Fruit fly (Drosophila melanogaster) whole organism, embryonic: Measurements from ENCODE around the gene TotM.
A peak's percentile ranks its signal among the peaks of the same experiment; 100 is the strongest.

Experiments used
- CG10209 ChIP-seq: fragments of 200-800 bp; sonication (Bioruptor generic); optimal IDR thresholded peaks from 3 replicates; lab custom pipeline; 2017; ENCODE audit warnings: missing biosample characterization, mild to moderate bottlenecking, missing genetic modification characterization, missing genetic modification reagents
- CG10321 ChIP-seq: fragments of 200-800 bp; sonication (Bioruptor generic); IDR thresholded peaks from 2 replicates; pipeline ENCODE4 v1.3.6; 2022; ENCODE audit warnings: missing biosample characterization, missing genetic modification characterization
- CG10543 ChIP-seq: fragments of 200-800 bp; sonication (Bioruptor generic); optimal IDR thresholded peaks from 3 replicates; lab custom pipeline; 2017; ENCODE audit warnings: missing biosample characterization, mild to moderate bottlenecking, missing genetic modification characterization, moderate library complexity
- CG10565 ChIP-seq: fragments of 200-800 bp; sonication (Bioruptor generic); optimal IDR thresholded peaks from 3 replicates; lab custom pipeline; 2016; ENCODE audit warnings: missing biosample characterization, mild to moderate bottlenecking, missing genetic modification characterization
- CG11456 ChIP-seq: fragments of 200-800 bp; sonication (Bioruptor generic); IDR thresholded peaks from 3 replicates; pipeline ENCODE4 v1.3.6; 2022; ENCODE audit warnings: missing biosample characterization, missing genetic modification characterization
- CG14014 ChIP-seq: fragments of 200-800 bp; sonication (Bioruptor generic); IDR thresholded peaks from 2 replicates; pipeline ENCODE4 v1.3.6; 2022; ENCODE audit warnings: missing biosample characterization, missing genetic modification characterization
- CG14667 ChIP-seq: fragments of 200-800 bp; sonication (Bioruptor generic); IDR thresholded peaks from 2 replicates; pipeline ENCODE4 v1.3.6; 2022; ENCODE audit warnings: missing biosample characterization, missing genetic modification characterization
- CG14710 ChIP-seq: fragments of 200-800 bp; sonication (Bioruptor generic); optimal IDR thresholded peaks from 3 replicates; lab custom pipeline; 2019; ENCODE audit warnings: missing biosample characterization, mild to moderate bottlenecking, missing genetic modification characterization, moderate library complexity
- CG18476 ChIP-seq: fragments of 200-800 bp; sonication (Bioruptor generic); optimal IDR thresholded peaks from 2 replicates; lab custom pipeline; 2016; ENCODE audit warnings: missing biosample characterization, mild to moderate bottlenecking, missing genetic modification characterization
- CG18764 ChIP-seq: fragments of 200-800 bp; sonication (Bioruptor generic); optimal IDR thresholded peaks from 3 replicates; lab custom pipeline; 2016; ENCODE audit warnings: missing biosample characterization, missing genetic modification characterization
- CG2129 ChIP-seq: fragments of 200-800 bp; sonication (Bioruptor generic); IDR thresholded peaks from 2 replicates; pipeline ENCODE4 v1.3.6; 2022; ENCODE audit warnings: missing biosample characterization, missing genetic modification characterization; ENCODE audit not compliant: partially characterized antibody
- CG31224 ChIP-seq: fragments of 200-800 bp; sonication (Bioruptor generic); IDR thresholded peaks from 2 replicates; pipeline ENCODE4 v1.3.6; 2022; ENCODE audit warnings: missing biosample characterization, missing genetic modification characterization
- CG4617 ChIP-seq: fragments of 200-800 bp; sonication (Bioruptor generic); optimal IDR thresholded peaks from 3 replicates; lab custom pipeline; 2016; ENCODE audit warnings: missing biosample characterization, missing genetic modification characterization, borderline replicate concordance
- CG6175 ChIP-seq: fragments of 200-800 bp; sonication (Bioruptor generic); IDR thresholded peaks from 3 replicates; pipeline ENCODE4 v1.3.6; 2022; ENCODE audit warnings: missing biosample characterization, missing genetic modification characterization
- CG6765 ChIP-seq: fragments of 200-800 bp; sonication (Bioruptor generic); optimal IDR thresholded peaks from 3 replicates; lab custom pipeline; 2017; ENCODE audit warnings: missing biosample characterization, mild to moderate bottlenecking, missing genetic modification characterization
- CG7357 ChIP-seq: fragments of 200-800 bp; sonication (Bioruptor generic); IDR thresholded peaks from 3 replicates; pipeline ENCODE4 v1.3.6; 2022; ENCODE audit warnings: missing biosample characterization, missing genetic modification characterization
- CG8388 ChIP-seq: fragments of 200-800 bp; sonication (Bioruptor generic); optimal IDR thresholded peaks from 2 replicates; lab custom pipeline; 2019; ENCODE audit warnings: missing biosample characterization, mild to moderate bottlenecking, missing genetic modification characterization, moderate library complexity
- CG9215 ChIP-seq: fragments of 200-800 bp; sonication (Bioruptor generic); IDR thresholded peaks from 2 replicates; pipeline ENCODE4 v1.3.6; 2022; ENCODE audit warnings: missing biosample characterization, missing genetic modification characterization
- CG9437 ChIP-seq: fragments of 200-800 bp; sonication (Bioruptor generic); optimal IDR thresholded peaks from 2 replicates; lab custom pipeline; 2018; ENCODE audit warnings: missing biosample characterization, mild to moderate bottlenecking, missing genetic modification characterization
- CTCF ChIP-seq: fragments of 200-800 bp; sonication (Bioruptor generic); optimal IDR thresholded peaks from 2 replicates; lab custom pipeline; 2017; ENCODE audit warnings: missing biosample characterization, mild to moderate bottlenecking, missing genetic modification characterization, moderate library complexity
- Doc3 ChIP-seq: fragments of 200-800 bp; sonication (Bioruptor generic); IDR thresholded peaks from 3 replicates; pipeline ENCODE4 v1.3.6; 2022; ENCODE audit warnings: missing biosample characterization, missing genetic modification characterization; ENCODE audit not compliant: partially characterized antibody
- Eip74EF ChIP-seq, 2 experiments: fragments of 200-800 bp in 1 of 2; fragments of >200 bp in 1 of 2; sonication (Bioruptor generic) in 1 of 2; optimal IDR thresholded peaks; 2 replicates each; lab custom pipeline; 2017 to 2019; ENCODE audit warnings: missing biosample characterization in 2 of 2, missing genetic modification characterization in 2 of 2, mild to moderate bottlenecking in 1 of 2, moderate library complexity in 1 of 2
- GATAe ChIP-seq: fragments of 200-800 bp; sonication (Bioruptor generic); conservative IDR thresholded peaks from 2 replicates; pipeline ENCODE4 v1.3.6; 2022; ENCODE audit warnings: missing biosample characterization, missing genetic modification characterization
- HLH3B ChIP-seq: fragments of 200-800 bp; sonication (Bioruptor generic); IDR thresholded peaks from 2 replicates; pipeline ENCODE4 v1.3.6; 2022; ENCODE audit warnings: missing biosample characterization, missing genetic modification characterization
- Ssrp ChIP-seq: fragments of 200-800 bp; sonication (Bioruptor generic); optimal IDR thresholded peaks from 2 replicates; lab custom pipeline; 2018; ENCODE audit warnings: missing biosample characterization, mild to moderate bottlenecking, missing genetic modification characterization, moderate library complexity
- TFAM ChIP-seq: fragments of 200-800 bp; sonication (Bioruptor generic); optimal IDR thresholded peaks from 2 replicates; lab custom pipeline; 2017; ENCODE audit warnings: missing biosample characterization, missing genetic modification characterization, inconsistent platforms
- ab ChIP-seq: fragments of 200-800 bp; sonication (Bioruptor generic); optimal IDR thresholded peaks from 2 replicates; lab custom pipeline; 2016; ENCODE audit warnings: missing biosample characterization, missing genetic modification characterization
- ac ChIP-seq: fragments of 200-800 bp; sonication (Bioruptor generic); optimal IDR thresholded peaks from 3 replicates; lab custom pipeline; 2017; ENCODE audit warnings: missing biosample characterization, mild to moderate bottlenecking, missing genetic modification characterization
- ara ChIP-seq: fragments of 200-800 bp; sonication (Bioruptor generic); IDR thresholded peaks from 2 replicates; pipeline ENCODE4 v1.3.6; 2022; ENCODE audit warnings: missing biosample characterization, missing genetic modification characterization
- bab2 ChIP-seq: fragments of 200-800 bp; sonication (Bioruptor generic); optimal IDR thresholded peaks from 2 replicates; lab custom pipeline; 2016; ENCODE audit warnings: missing biosample characterization, missing genetic modification characterization
- btn ChIP-seq: fragments of 200-800 bp; sonication (Bioruptor generic); optimal IDR thresholded peaks from 2 replicates; lab custom pipeline; 2016; ENCODE audit warnings: missing biosample characterization, missing genetic modification characterization
- chif ChIP-seq, 2 experiments: fragments of 200-800 bp; sonication (Bioruptor generic); optimal IDR thresholded peaks; 3 replicates each; lab custom pipeline; 2016; ENCODE audit warnings: missing biosample characterization in 2 of 2, missing genetic modification characterization in 2 of 2
- crc ChIP-seq: fragments of 200-800 bp; sonication (Bioruptor generic); optimal IDR thresholded peaks from 2 replicates; lab custom pipeline; 2016; ENCODE audit warnings: missing biosample characterization, missing genetic modification characterization
- danr ChIP-seq: fragments of 200-800 bp; sonication (Bioruptor generic); IDR thresholded peaks from 2 replicates; pipeline ENCODE4 v1.3.6; 2022; ENCODE audit warnings: missing biosample characterization, missing genetic modification characterization
- dysf ChIP-seq: fragments of 200-800 bp; sonication (Bioruptor generic); IDR thresholded peaks from 3 replicates; pipeline ENCODE4 v1.3.6; 2022; ENCODE audit warnings: missing biosample characterization, missing genetic modification characterization
- esg ChIP-seq: fragments of 200-800 bp; sonication (Bioruptor generic); conservative IDR thresholded peaks from 2 replicates; pipeline ENCODE4 v1.3.6; 2022; ENCODE audit warnings: missing biosample characterization, missing genetic modification characterization
- fru ChIP-seq: fragments of >200 bp; optimal IDR thresholded peaks from 2 replicates; lab custom pipeline; 2017
- hbn ChIP-seq: fragments of 200-800 bp; sonication (Bioruptor generic); IDR thresholded peaks from 2 replicates; pipeline ENCODE4 v1.3.6; 2022; ENCODE audit warnings: missing biosample characterization, missing genetic modification characterization; ENCODE audit not compliant: partially characterized antibody
- jigr1 ChIP-seq: fragments of 200-800 bp; sonication (Bioruptor generic); IDR thresholded peaks from 3 replicates; pipeline ENCODE4 v1.3.6; 2022; ENCODE audit warnings: missing biosample characterization, missing genetic modification characterization
- lab ChIP-seq: fragments of 200-800 bp; sonication (Bioruptor generic); optimal IDR thresholded peaks from 3 replicates; lab custom pipeline; 2017; ENCODE audit warnings: missing biosample characterization, missing genetic modification characterization, mild to moderate bottlenecking, moderate library complexity, missing genetic modification reagents
- nerfin-1 ChIP-seq: fragments of 200-800 bp; sonication (Bioruptor generic); optimal IDR thresholded peaks from 3 replicates; lab custom pipeline; 2019; ENCODE audit warnings: missing biosample characterization, mild to moderate bottlenecking, missing genetic modification characterization, moderate library complexity
- onecut ChIP-seq: fragments of 200-800 bp; sonication (Bioruptor generic); IDR thresholded peaks from 2 replicates; pipeline ENCODE4 v1.3.6; 2022; ENCODE audit warnings: missing biosample characterization, missing genetic modification characterization
- pan ChIP-seq, 4 experiments: fragments of >200 bp in 3 of 4; fragments of 200-800 bp in 1 of 4; sonication (Bioruptor generic) in 1 of 4; optimal IDR thresholded peaks in 3 of 4; IDR thresholded peaks in 1 of 4; 2 replicates each; pipeline versions ENCODE4 v1.3.6 to Lab custom; 2017 to 2022; ENCODE audit warnings: missing biosample characterization in 2 of 4, missing genetic modification characterization in 2 of 4, mixed read lengths in 1 of 4
- tgo ChIP-seq: fragments of 200-800 bp; sonication (Bioruptor generic); IDR thresholded peaks from 3 replicates; pipeline ENCODE4 v1.3.6; 2022; ENCODE audit warnings: missing biosample characterization, missing genetic modification characterization
- toy ChIP-seq: fragments of 200-800 bp; sonication (Bioruptor generic); IDR thresholded peaks from 2 replicates; pipeline ENCODE4 v1.3.6; 2022; ENCODE audit warnings: missing biosample characterization, missing genetic modification characterization
- trem ChIP-seq: fragments of 200-800 bp; optimal IDR thresholded peaks from 3 replicates; lab custom pipeline; 2019; ENCODE audit warnings: missing biosample characterization, mild to moderate bottlenecking, missing genetic modification characterization, moderate library complexity
- twi ChIP-seq: fragments of 200-800 bp; optimal IDR thresholded peaks from 2 replicates; lab custom pipeline; 2019; ENCODE audit warnings: missing biosample characterization, mild to moderate bottlenecking, missing genetic modification characterization, moderate library complexity
- zen2 ChIP-seq: fragments of 200-800 bp; sonication (Bioruptor generic); IDR thresholded peaks from 3 replicates; pipeline ENCODE4 v1.3.6; 2022; ENCODE audit warnings: missing biosample characterization, missing genetic modification characterization; ENCODE audit not compliant: partially characterized antibody

The TotM gene

dm6 chr2L:5324958-5325850 lies 4.5 kb upstream of the TotM start (continued):
- peak; percentile 34; the same call in 1 of the 2 replicates for TF ChIP-seq esg (GFP tag; lab: Robert Waterston, UW)
- TF ChIP-seq ara (GFP tag; lab: Robert Waterston, UW) = no peak
- no peak for TF ChIP-seq Ssrp
- no peak for TF ChIP-seq pan (optimal IDR thresholded peaks at IDR 0.05; lab: Kevin White, UChicago)
- peak in 1 of 2 experiments; percentile 72 for TF ChIP-seq pan (GFP tag; optimal IDR thresholded peaks at IDR 0.05 in 1 of 2, IDR thresholded peaks at IDR 0.05 in 1 of 2)
- peak; percentile 44; the same call in 1 of the 3 replicates for TF ChIP-seq CG6175 (GFP tag; lab: Robert Waterston, UW)
- no peak for TF ChIP-seq GATAe
- TF ChIP-seq danr (GFP tag; lab: Robert Waterston, UW) = no peak
- TF ChIP-seq CG14710 = peak; percentile 36
- no peak for TF ChIP-seq Eip74EF (GFP tag; optimal IDR thresholded peaks at IDR 0.05; lab: Kevin White, UChicago)
- TF ChIP-seq CG31224 (GFP tag; lab: Robert Waterston, UW) = peak; percentile 58; the same call in 1 of the 2 replicates
- TF ChIP-seq jigr1 (GFP tag; lab: Robert Waterston, UW) = no peak
- peak; percentile 46; the same call in 1 of the 2 replicates for TF ChIP-seq hbn (GFP tag; lab: Robert Waterston, UW)
- no peak for TF ChIP-seq twi (tag; lab: Kevin White, UChicago)
- peak; percentile 29; the same call in 1 of the 2 replicates for TF ChIP-seq CG2129
- TF ChIP-seq CG18476 = no peak
- peak; percentile 53; the same call in 1 of the 2 replicates for TF ChIP-seq HLH3B (GFP tag; lab: Robert Waterston, UW)
- TF ChIP-seq zen2 (GFP tag; lab: Robert Waterston, UW) = no peak; the same call in 2 of the 3 replicates
- TF ChIP-seq lab (GFP tag; lab: Kevin White, UChicago) = no peak
- peak; percentile 20 for TF ChIP-seq CG8388 (GFP tag; lab: Kevin White, UChicago)
- TF ChIP-seq tgo (GFP tag; lab: Robert Waterston, UW) = peak; percentile 68
- TF ChIP-seq CG10209 (GFP tag; lab: Kevin White, UChicago) = peak; percentile 35
- TF ChIP-seq crc (GFP tag; lab: Kevin White, UChicago) = no peak
- TF ChIP-seq bab2 (GFP tag; lab: Kevin White, UChicago) = no peak
- no peak for TF ChIP-seq CG18764 (GFP tag; lab: Kevin White, UChicago)
- peak; percentile 26 for TF ChIP-seq CG6765 (GFP tag; lab: Kevin White, UChicago)
- no peak for TF ChIP-seq fru (lab: Kevin White, UChicago)
- TF ChIP-seq CG10321 (GFP tag; lab: Robert Waterston, UW) = peak; percentile 88
- peak; percentile 71 for TF ChIP-seq dysf (GFP tag; lab: Robert Waterston, UW)
- peak; percentile 57; the same call in 2 of the 3 replicates for TF ChIP-seq Doc3 (GFP tag; lab: Robert Waterston, UW)
- TF ChIP-seq CG9215 (GFP tag; lab: Robert Waterston, UW) = peak; percentile 57
- TF ChIP-seq onecut = no peak
- TF ChIP-seq ab (GFP tag; lab: Kevin White, UChicago) = no peak
- TF ChIP-seq TFAM (GFP tag; lab: Kevin White, UChicago) = no peak
- TF ChIP-seq CG7357 = peak; percentile 29; the same call in 1 of the 3 replicates
- TF ChIP-seq CG14667 = peak; percentile 70
- no peak for TF ChIP-seq btn
- peak; percentile 78; the same call in 2 of the 3 replicates for TF ChIP-seq CG11456 (GFP tag; lab: Robert Waterston, UW)
- peak; percentile 76 for TF ChIP-seq CG9437 (GFP tag; lab: Kevin White, UChicago)
- no peak for TF ChIP-seq ac (GFP tag; lab: Kevin White, UChicago)
- TF ChIP-seq CG10543 = peak; percentile 19
- no peak for TF ChIP-seq CG10565 (GFP tag; lab: Kevin White, UChicago)
- peak; percentile 19 for TF ChIP-seq trem
- peak; percentile 2 for TF ChIP-seq CTCF
- peak in 1 of 2 experiments; percentile 10 for TF ChIP-seq chif (GFP tag; optimal IDR thresholded peaks at IDR 0.05; lab: Kevin White, UChicago)
- no peak for TF ChIP-seq CG4617 (GFP tag; lab: Kevin White, UChicago)
- no peak for TF ChIP-seq nerfin-1 (tag; lab: Kevin White, UChicago)
- peak; percentile 73 for TF ChIP-seq CG14014
- no peak for TF ChIP-seq toy
